Fruit fly (Drosophila melanogaster) whole organism, wandering third instar larva: ENCODE results near the gene CG14205.

Experiments
- CG32264 ChIP-seq: fragments of 200-800 bp; sonication (Bioruptor generic); optimal IDR thresholded peaks from 2 replicates; lab custom pipeline; 2016; ENCODE audit warnings: missing biosample characterization, missing genetic modification characterization
- CrebA ChIP-seq: fragments of 200-800 bp; sonication (Bioruptor generic); optimal IDR thresholded peaks from 2 replicates; lab custom pipeline; 2016; ENCODE audit warnings: missing biosample characterization, mild to moderate bottlenecking, missing genetic modification characterization, borderline replicate concordance
- Hr78 ChIP-seq: fragments of >200 bp; optimal IDR thresholded peaks from 2 replicates; lab custom pipeline; 2017; ENCODE audit warnings: missing biosample characterization, missing genetic modification characterization
- brk ChIP-seq: fragments of 200-800 bp; sonication (Bioruptor generic); optimal IDR thresholded peaks from 2 replicates; lab custom pipeline; 2016; ENCODE audit warnings: missing biosample characterization, mild to moderate bottlenecking, missing genetic modification characterization
- pan ChIP-seq: fragments of >200 bp; optimal IDR thresholded peaks from 2 replicates; lab custom pipeline; 2017

DNA sequence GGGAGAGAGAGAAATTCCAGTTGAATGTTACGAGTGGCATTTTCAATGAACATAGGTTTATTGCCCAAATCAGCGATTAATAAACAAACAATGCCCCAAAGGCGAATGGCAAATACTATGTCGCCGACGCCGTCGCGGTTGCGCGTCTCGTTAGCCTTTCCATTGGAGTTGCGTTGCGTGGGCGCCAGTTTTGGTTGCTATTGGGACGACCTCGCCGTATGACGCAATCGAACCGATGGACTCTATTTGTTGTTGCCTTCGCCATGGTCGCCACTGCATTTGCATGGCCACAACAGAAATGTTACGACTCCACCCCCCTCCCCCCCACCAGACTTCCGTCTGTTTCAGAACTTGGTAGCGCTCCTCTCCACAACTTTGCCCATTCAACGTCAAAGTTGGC lies 14.1 kb downstream of the CG14205 start:
- TF ChIP-seq Hr78 (GFP tag; lab: Kevin White, UChicago) (no peak), CG32264 (GFP tag; lab: Kevin White, UChicago) (no peak), brk (no peak), pan (no peak), CrebA (GFP tag; lab: Kevin White, UChicago) (no peak)
